Worm (Caenorhabditis elegans) whole organism, mixed stage, embryonic: ENCODE data around the gene M7.8.

Source experiments
- nhr-76 ChIP-seq: sonication (generic microtip); optimal IDR thresholded peaks from 2 replicates; lab custom pipeline; 2017; ENCODE audit warnings: missing biosample characterization, missing genetic modification characterization
- unc-62 ChIP-seq: fragments of 150-350 bp; optimal IDR thresholded peaks from 2 replicates; lab custom pipeline; 2014; ENCODE audit warnings: missing biosample characterization, missing genetic modification reagents, missing genetic modification characterization

- no peak for TF ChIP-seq unc-62
- no peak for TF ChIP-seq nhr-76 (tag; lab: Kevin White, UChicago)
Measured at ce11 chrIV:11082153-11082552, 12.7 kb downstream of the M7.8 start, which contains the start of gene let-70.
